Worm (Caenorhabditis elegans): ENCODE data around the gene Y49F6C.7.

ce11 chrII:3327104-3327503 is 40.9 kb downstream of the Y49F6C.7 start, which contains the start of gene Y46D2A.3:
- TF ChIP-seq nhr-25 (tag; optimal IDR thresholded peaks at IDR 0.05; ENCODE audit: borderline replicate concordance, insufficient read depth) = no peak
- TF ChIP-seq zfp-2 (tag; optimal IDR thresholded peaks at IDR 0.05) = no peak
- TF ChIP-seq ZK546.5 (tag; optimal IDR thresholded peaks at IDR 0.05) = no peak
- no peak for TF ChIP-seq nhr-41 (GFP tag; IDR thresholded peaks at IDR 0.05)
- no peak for TF ChIP-seq egl-27 (tag; optimal IDR thresholded peaks at IDR 0.05)
- no peak for TF ChIP-seq nhr-77 (tag; optimal IDR thresholded peaks at IDR 0.05)
- no peak for TF ChIP-seq aha-1 (tag)
- TF ChIP-seq lsy-2 (tag; optimal IDR thresholded peaks at IDR 0.05) = no peak
- TF ChIP-seq aly-2 (tag; optimal IDR thresholded peaks at IDR 0.05) = no peak
- no peak for TF ChIP-seq skn-1 (tag; optimal IDR thresholded peaks at IDR 0.05)
- no peak for TF ChIP-seq lin-13 (GFP tag; optimal IDR thresholded peaks at IDR 0.05)
- no peak for TF ChIP-seq tag-97 (GFP tag; IDR thresholded peaks at IDR 0.05)
